Fruit fly (Drosophila melanogaster) S2 (cell line): ENCODE measurements around the gene CG31832.

ENCODE experiments used
- CG8478 ChIP-seq: fragments of >200 bp; optimal IDR thresholded peaks from 2 replicates; lab custom pipeline; 2018
- CTCF ChIP-seq, 2 experiments: fragments of >200 bp; optimal IDR thresholded peaks; 2 replicates each; lab custom pipeline; 2018

dm6 chr2L:15061368-15061767, 29.8 kb upstream of the CG31832 start, which contains the start of the genes solo and vas:
- TF ChIP-seq CG8478 (no peak), CTCF (optimal IDR thresholded peaks at IDR 0.05; lab: Kevin White, UChicago) (no peak)
